Worm (Caenorhabditis elegans): ENCODE results near the gene fbf-2.

DNA sequence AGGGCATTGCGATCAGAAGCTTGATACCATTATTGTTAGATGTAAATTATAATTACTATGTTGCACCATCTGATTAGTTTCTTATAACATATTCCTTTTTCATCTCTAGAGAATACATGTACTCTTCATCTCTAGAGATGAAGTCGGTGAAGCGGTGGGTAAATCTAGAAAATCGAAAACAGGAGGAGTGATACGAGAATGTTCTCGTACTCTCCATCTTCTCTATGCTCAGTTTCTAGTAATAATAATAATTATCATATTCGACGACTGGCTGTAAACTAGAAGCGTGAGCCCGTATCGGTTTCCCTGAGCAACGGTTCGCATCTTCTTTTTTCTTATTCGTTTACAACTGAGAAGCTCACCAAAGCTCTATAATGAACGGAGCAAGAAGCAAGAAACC is 16.5 kb upstream of the fbf-2 start:
- TF ChIP-seq egl-18 (GFP tag; IDR thresholded peaks at IDR 0.05) (no peak), ztf-28 (GFP tag; IDR thresholded peaks at IDR 0.05) (no peak), D2030.7 (GFP tag; IDR thresholded peaks at IDR 0.05) (no peak), F10E7.11 (tag; optimal IDR thresholded peaks at IDR 0.05) (no peak), K12H6.12 (tag; optimal IDR thresholded peaks at IDR 0.05) (no peak), B0336.3 (GFP tag; IDR thresholded peaks at IDR 0.05) (no peak), F33H1.4 (GFP tag; IDR thresholded peaks at IDR 0.05) (no peak)
